Fruit fly (Drosophila melanogaster) whole organism, pupa: ENCODE results near the gene CG8568.

Experiments
- CG10348 ChIP-seq: fragments of 200-800 bp; sonication (Bioruptor generic); IDR thresholded peaks from 2 replicates; pipeline ENCODE4 v1.3.6; 2022; ENCODE audit warnings: missing biosample characterization, missing genetic modification characterization
- CG12605 ChIP-seq: fragments of 200-800 bp; sonication (Bioruptor generic); IDR thresholded peaks from 2 replicates; pipeline ENCODE4 v1.3.6; 2022; ENCODE audit warnings: missing biosample characterization, missing genetic modification characterization
- CG13204 ChIP-seq: fragments of 200-800 bp; sonication (Bioruptor generic); optimal IDR thresholded peaks from 2 replicates; lab custom pipeline; 2018; ENCODE audit warnings: missing biosample characterization, mild to moderate bottlenecking, missing genetic modification characterization, moderate library complexity
- CG14655 ChIP-seq: fragments of 200-800 bp; sonication (Bioruptor generic); optimal IDR thresholded peaks from 3 replicates; lab custom pipeline; 2017; ENCODE audit warnings: mild to moderate bottlenecking, missing biosample characterization, missing genetic modification reagents, missing genetic modification characterization
- CG15710 ChIP-seq: fragments of 200-800 bp; sonication (Bioruptor generic); optimal IDR thresholded peaks from 2 replicates; lab custom pipeline; 2018; ENCODE audit warnings: missing biosample characterization, mild to moderate bottlenecking, missing genetic modification characterization, moderate library complexity
- CG17806 ChIP-seq: fragments of 200-800 bp; sonication (Bioruptor generic); optimal IDR thresholded peaks from 2 replicates; lab custom pipeline; 2018; ENCODE audit warnings: missing biosample characterization, mild to moderate bottlenecking, missing genetic modification characterization, moderate library complexity
- CG32121 ChIP-seq: fragments of 200-800 bp; sonication (Bioruptor generic); IDR thresholded peaks from 2 replicates; pipeline ENCODE4 v1.3.6; 2022; ENCODE audit warnings: missing biosample characterization, missing genetic modification characterization
- CG34367 ChIP-seq: fragments of 200-800 bp; sonication (Bioruptor generic); optimal IDR thresholded peaks from 2 replicates; lab custom pipeline; 2018; ENCODE audit warnings: missing biosample characterization, mild to moderate bottlenecking, missing genetic modification characterization
- CG4496 ChIP-seq: fragments of 200-800 bp; sonication (Bioruptor generic); IDR thresholded peaks from 3 replicates; pipeline ENCODE4 v1.3.6; 2022; ENCODE audit warnings: missing biosample characterization, missing genetic modification characterization
- CG8159 ChIP-seq: fragments of 200-800 bp; sonication (Bioruptor generic); optimal IDR thresholded peaks from 3 replicates; lab custom pipeline; 2018; ENCODE audit warnings: missing biosample characterization, mild to moderate bottlenecking, missing genetic modification characterization, moderate library complexity
- CG8301 ChIP-seq: fragments of 200-800 bp; sonication (Bioruptor generic); optimal IDR thresholded peaks from 2 replicates; lab custom pipeline; 2018; ENCODE audit warnings: missing biosample characterization, mild to moderate bottlenecking, missing genetic modification characterization
- CG9948 ChIP-seq: fragments of 200-800 bp; sonication (Bioruptor generic); optimal IDR thresholded peaks from 2 replicates; lab custom pipeline; 2018; ENCODE audit warnings: missing biosample characterization, mild to moderate bottlenecking, missing genetic modification characterization, moderate library complexity
- D1 ChIP-seq: fragments of 200-800 bp; sonication (Bioruptor generic); optimal IDR thresholded peaks from 2 replicates; lab custom pipeline; 2018; ENCODE audit warnings: missing biosample characterization, mild to moderate bottlenecking, missing genetic modification characterization, moderate library complexity
- EcR ChIP-seq: fragments of 200-800 bp; sonication (Bioruptor generic); optimal IDR thresholded peaks from 3 replicates; lab custom pipeline; 2019; ENCODE audit warnings: missing biosample characterization, missing genetic modification characterization, mild to moderate bottlenecking, moderate library complexity, missing genetic modification reagents
- Ets98B ChIP-seq: fragments of 200-800 bp; sonication (Bioruptor generic); IDR thresholded peaks from 2 replicates; pipeline ENCODE4 v1.3.6; 2022; ENCODE audit warnings: missing biosample characterization, missing genetic modification characterization
- Pif1A ChIP-seq: fragments of 200-800 bp; sonication (Bioruptor generic); optimal IDR thresholded peaks from 3 replicates; lab custom pipeline; 2016; ENCODE audit warnings: missing biosample characterization, missing genetic modification characterization
- Pif1B ChIP-seq: fragments of 200-800 bp; sonication (Bioruptor generic); optimal IDR thresholded peaks from 3 replicates; lab custom pipeline; 2016; ENCODE audit warnings: missing biosample characterization, missing genetic modification characterization
- Snoo ChIP-seq: fragments of 200-800 bp; sonication (Bioruptor generic); optimal IDR thresholded peaks from 3 replicates; lab custom pipeline; 2017; ENCODE audit warnings: missing biosample characterization, mild to moderate bottlenecking, missing genetic modification characterization, inconsistent platforms
- fd96Ca ChIP-seq: fragments of 200-800 bp; sonication (Bioruptor generic); IDR thresholded peaks from 3 replicates; pipeline ENCODE4 v1.3.6; 2022; ENCODE audit warnings: missing biosample characterization, missing genetic modification characterization
- gl ChIP-seq: fragments of 200-800 bp; sonication (Bioruptor generic); optimal IDR thresholded peaks from 2 replicates; lab custom pipeline; 2018; ENCODE audit warnings: missing biosample characterization, mild to moderate bottlenecking, missing genetic modification characterization
- rn ChIP-seq: fragments of 200-800 bp; sonication (Bioruptor generic); IDR thresholded peaks from 2 replicates; pipeline ENCODE4 v1.3.6; 2022; ENCODE audit warnings: missing biosample characterization, missing genetic modification characterization

The CG8568 gene

DNA sequence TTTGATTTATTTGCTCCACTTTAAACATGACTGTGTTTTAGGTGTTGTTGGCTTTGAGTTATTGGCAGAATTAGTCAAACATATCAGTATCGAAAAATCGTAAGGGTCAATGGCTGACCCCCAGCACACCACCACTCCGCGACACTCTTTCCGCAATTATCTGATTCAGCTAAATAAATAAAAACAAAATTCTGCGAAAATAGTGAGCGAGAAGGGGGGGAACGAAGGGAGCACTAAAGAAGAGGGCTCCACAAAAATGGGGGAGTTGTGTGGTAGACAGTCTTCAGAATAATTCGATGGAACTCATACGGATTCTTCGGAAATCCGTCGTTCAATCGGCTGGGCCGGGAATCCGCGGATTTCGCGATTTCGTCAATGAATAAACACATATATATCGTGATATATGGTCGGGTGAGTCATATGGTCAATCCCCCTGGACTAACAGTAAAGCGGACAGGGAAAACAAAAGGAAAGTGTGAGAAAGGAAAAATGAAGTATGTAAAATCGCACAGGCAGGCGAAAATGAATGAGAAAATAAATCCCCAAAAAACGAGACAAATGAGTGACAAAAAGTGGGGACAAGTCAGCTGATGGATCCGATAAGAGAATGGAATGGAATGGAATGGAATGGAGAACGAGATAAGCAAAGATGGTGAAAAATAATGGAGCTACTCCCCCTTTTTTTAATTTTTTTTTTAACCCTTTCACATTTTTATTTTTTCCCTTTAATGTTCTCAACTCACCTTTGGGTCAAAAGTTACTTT lies 33.1 kb upstream of the CG8568 start:
- TF ChIP-seq CG12605 (GFP tag; lab: Robert Waterston, UW) (no peak), Snoo (tag; lab: Kevin White, UChicago) (no peak), Pif1A (GFP tag; lab: Kevin White, UChicago) (no peak), CG32121 (GFP tag; lab: Robert Waterston, UW) (no peak), CG4496 (GFP tag; lab: Robert Waterston, UW) (no peak), D1 (no peak), CG34367 (tag; lab: Kevin White, UChicago) (no peak), CG8159 (tag; lab: Kevin White, UChicago) (no peak), CG14655 (GFP tag; lab: Kevin White, UChicago) (no peak)

DNA sequence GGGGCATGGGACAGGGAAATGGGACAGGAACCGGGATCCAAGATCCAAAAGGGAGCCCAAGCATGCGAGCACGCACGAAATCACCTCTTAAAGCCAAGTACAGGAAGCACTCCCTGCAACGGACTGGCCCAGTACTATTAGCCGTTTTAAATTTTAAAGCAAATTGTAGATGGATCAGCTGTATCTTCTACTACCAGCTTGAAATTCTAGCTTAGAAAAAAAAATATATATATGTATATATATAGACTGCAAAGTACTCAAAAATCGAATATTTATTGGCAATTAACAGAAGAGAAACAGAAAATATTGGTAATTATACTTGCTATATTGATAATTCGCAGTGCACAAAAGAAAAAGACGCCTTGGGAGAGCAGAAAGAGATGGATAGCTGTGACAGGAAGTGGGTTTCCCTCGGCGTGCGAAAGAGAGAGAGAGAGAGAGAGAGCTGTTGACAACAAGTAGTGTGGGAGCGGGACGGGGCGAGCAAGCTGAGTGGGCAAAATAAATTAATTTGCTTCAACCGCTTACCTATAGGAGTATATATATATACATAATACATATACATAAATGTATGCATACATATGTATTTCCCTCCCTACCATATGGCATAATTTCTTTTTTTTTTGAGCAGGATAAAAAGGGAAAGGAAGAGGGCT lies 31.9 kb upstream of the CG8568 start:
- no peak for TF ChIP-seq CG12605 (GFP tag; lab: Robert Waterston, UW)
- TF ChIP-seq CG4496 (GFP tag; lab: Robert Waterston, UW) = no peak
- no peak for TF ChIP-seq EcR
- TF ChIP-seq CG10348 = no peak
- TF ChIP-seq CG14655 (GFP tag; lab: Kevin White, UChicago) = no peak
- TF ChIP-seq Snoo (tag; lab: Kevin White, UChicago) = no peak
- no peak for TF ChIP-seq rn (GFP tag; lab: Robert Waterston, UW)
- no peak for TF ChIP-seq Pif1A (GFP tag; lab: Kevin White, UChicago)
- peak; percentile 28 for TF ChIP-seq CG8159 (tag; lab: Kevin White, UChicago)
- no peak for TF ChIP-seq Ets98B
- no peak for TF ChIP-seq Pif1B (GFP tag; lab: Kevin White, UChicago)
- no peak for TF ChIP-seq CG34367 (tag; lab: Kevin White, UChicago)
- no peak for TF ChIP-seq D1
- TF ChIP-seq CG8301 = no peak
- TF ChIP-seq fd96Ca (GFP tag; lab: Robert Waterston, UW) = no peak
- TF ChIP-seq CG17806 (tag; lab: Kevin White, UChicago) = no peak
- no peak for TF ChIP-seq CG9948 (tag; lab: Kevin White, UChicago)
- peak; percentile 21 for TF ChIP-seq CG15710 (tag; lab: Kevin White, UChicago)

DNA sequence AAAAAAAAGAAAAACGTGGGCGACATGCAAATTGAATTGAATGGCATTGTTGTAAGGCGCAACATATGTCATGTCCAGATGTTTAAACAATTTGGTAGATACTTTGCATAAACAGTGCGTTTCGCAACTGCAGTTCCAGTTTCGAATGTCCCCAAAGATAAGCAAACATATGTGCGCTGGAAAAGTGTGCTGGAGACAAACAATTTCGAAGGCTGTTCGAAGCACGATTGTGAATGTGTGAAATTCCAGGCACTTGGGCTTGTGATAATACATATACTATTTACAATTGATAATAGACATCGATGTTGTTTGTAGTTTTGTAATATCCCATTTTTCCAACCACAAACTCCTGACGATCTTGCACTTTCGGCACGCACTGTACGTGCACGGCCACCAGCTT lies 30.5 kb upstream of the CG8568 start:
- TF ChIP-seq CG32121 (GFP tag; lab: Robert Waterston, UW) (no peak), CG15710 (tag; lab: Kevin White, UChicago) (no peak), CG9948 (tag; lab: Kevin White, UChicago) (no peak), CG8159 (tag; lab: Kevin White, UChicago) (no peak), Pif1A (GFP tag; lab: Kevin White, UChicago) (peak; percentile 24), fd96Ca (GFP tag; lab: Robert Waterston, UW) (no peak), CG4496 (GFP tag; lab: Robert Waterston, UW) (0 out of 3 replicates have a peak, but pooled peaks have one; percentile 21), rn (GFP tag; lab: Robert Waterston, UW) (no peak), CG13204 (GFP tag; lab: Kevin White, UChicago) (no peak), EcR (no peak), D1 (no peak), gl (no peak), CG10348 (no peak), CG17806 (tag; lab: Kevin White, UChicago) (no peak)

DNA sequence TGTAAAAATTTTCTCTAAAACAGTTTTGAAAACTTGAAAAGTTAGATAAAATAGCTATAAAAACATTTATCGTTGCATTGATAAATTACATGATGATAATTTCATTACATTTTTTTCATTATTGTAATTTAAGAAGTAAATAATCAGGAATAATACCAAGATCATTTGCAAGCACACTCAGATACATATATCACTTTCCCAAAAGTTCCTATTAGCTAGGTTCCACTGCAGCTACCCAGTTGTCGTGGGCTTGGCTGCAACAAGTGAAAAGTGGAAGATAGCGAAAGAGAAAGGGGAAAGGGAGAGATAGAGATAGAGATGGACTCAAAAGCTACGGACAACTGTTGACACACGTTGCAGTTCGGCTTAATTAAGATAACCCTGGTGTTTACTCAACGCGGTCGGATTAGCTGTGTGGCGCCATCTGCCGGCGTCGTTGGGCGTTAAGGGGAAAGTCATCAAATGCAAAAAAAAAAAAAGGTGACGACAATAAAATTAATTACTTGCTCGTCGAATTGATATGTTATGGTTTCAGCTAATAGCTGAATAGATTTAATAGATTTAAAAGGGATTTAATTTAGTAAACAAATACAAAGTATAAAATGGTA lies 29.4 kb upstream of the CG8568 start:
- TF ChIP-seq CG8159 (tag; lab: Kevin White, UChicago) = no peak
- TF ChIP-seq Pif1A (GFP tag; lab: Kevin White, UChicago) = no peak
- TF ChIP-seq D1 = no peak
- no peak for TF ChIP-seq CG34367 (tag; lab: Kevin White, UChicago)
- TF ChIP-seq CG13204 (GFP tag; lab: Kevin White, UChicago) = no peak
- no peak for TF ChIP-seq Snoo (tag; lab: Kevin White, UChicago)
- TF ChIP-seq CG8301 = no peak
- TF ChIP-seq, all 21 proteins: peak for 0

DNA sequence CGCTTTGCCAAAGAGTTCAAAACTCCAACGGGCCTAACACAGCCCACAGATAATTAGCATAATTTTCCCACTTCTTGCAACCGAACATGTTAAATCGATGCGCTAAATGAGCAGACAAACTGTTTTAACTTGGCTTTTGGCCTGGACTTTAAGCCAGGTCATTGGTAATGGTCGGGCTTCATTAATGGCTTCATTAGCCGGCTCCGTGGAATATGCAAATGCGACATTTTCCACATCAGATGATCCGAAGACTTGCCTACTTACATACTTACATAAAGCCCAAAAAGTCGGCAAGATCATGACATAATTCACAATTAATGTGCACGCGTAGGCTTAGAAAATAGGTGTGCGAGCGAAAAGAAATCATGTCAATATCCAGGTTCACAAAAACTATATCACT lies 26.0 kb upstream of the CG8568 start:
- TF ChIP-seq CG14655 (GFP tag; lab: Kevin White, UChicago) (no peak), Ets98B (no peak), Pif1A (GFP tag; lab: Kevin White, UChicago) (no peak), CG10348 (no peak), CG32121 (GFP tag; lab: Robert Waterston, UW) (no peak), CG9948 (tag; lab: Kevin White, UChicago) (no peak)

DNA sequence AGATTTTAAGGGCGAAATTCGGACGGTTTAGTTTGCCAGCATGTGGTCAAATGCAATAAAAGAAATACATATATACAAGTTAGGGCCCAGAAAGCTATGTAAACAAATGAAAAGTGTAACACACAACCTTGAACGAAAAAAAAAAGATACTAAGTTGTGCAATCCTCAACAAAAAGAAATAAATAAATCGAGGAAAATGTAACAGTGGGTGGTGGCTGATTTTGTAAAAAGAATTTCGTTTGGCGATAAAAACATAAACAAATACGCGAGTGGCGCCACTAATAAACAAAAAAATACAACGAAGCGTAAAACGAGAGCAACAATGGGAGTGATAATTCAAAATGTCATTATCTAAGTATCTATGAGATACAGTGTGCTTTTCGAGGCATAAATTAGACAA lies 24.7 kb upstream of the CG8568 start:
- TF ChIP-seq gl (no peak), fd96Ca (GFP tag; lab: Robert Waterston, UW) (no peak), CG15710 (tag; lab: Kevin White, UChicago) (no peak), CG10348 (no peak)
